Fruit fly (Drosophila melanogaster) whole organism, embryonic: ENCODE results near the gene CG10700.

ENCODE experiments used
- Ada2b ChIP-seq: fragments of 200-800 bp; sonication (Bioruptor generic); IDR thresholded peaks from 2 replicates; pipeline ENCODE4 v1.3.6; 2022; ENCODE audit warnings: missing biosample characterization, missing genetic modification characterization
- Aef1 ChIP-seq: fragments of 200-800 bp; sonication (Bioruptor generic); IDR thresholded peaks from 3 replicates; pipeline ENCODE4 v1.3.6; 2022; ENCODE audit warnings: missing biosample characterization, missing genetic modification characterization
- Antp ChIP-seq: fragments of 200-800 bp; sonication (Bioruptor generic); optimal IDR thresholded peaks from 3 replicates; lab custom pipeline; 2016; ENCODE audit warnings: missing biosample characterization, missing genetic modification characterization
- Atf6 ChIP-seq: fragments of 200-800 bp; sonication (Bioruptor generic); IDR thresholded peaks from 2 replicates; pipeline ENCODE4 v1.3.6; 2022; ENCODE audit warnings: missing biosample characterization, missing genetic modification characterization
- B-H1 ChIP-seq: fragments of 200-800 bp; sonication (Bioruptor generic); IDR thresholded peaks from 3 replicates; pipeline ENCODE4 v1.3.6; 2022; ENCODE audit warnings: missing biosample characterization, missing genetic modification characterization
- BtbVII ChIP-seq: fragments of 200-800 bp; sonication (Bioruptor generic); optimal IDR thresholded peaks from 3 replicates; lab custom pipeline; 2017; ENCODE audit warnings: missing biosample characterization, mild to moderate bottlenecking, missing genetic modification characterization
- CG10543 ChIP-seq: fragments of 200-800 bp; sonication (Bioruptor generic); optimal IDR thresholded peaks from 3 replicates; lab custom pipeline; 2017; ENCODE audit warnings: missing biosample characterization, mild to moderate bottlenecking, missing genetic modification characterization, moderate library complexity
- CG11093 ChIP-seq: fragments of 200-800 bp; sonication (Bioruptor generic); IDR thresholded peaks from 3 replicates; pipeline ENCODE4 v1.3.6; 2022; ENCODE audit warnings: missing biosample characterization, missing genetic modification characterization
- CG11696 ChIP-seq: fragments of 200-800 bp; sonication (Bioruptor generic); IDR thresholded peaks from 2 replicates; pipeline ENCODE4 v1.3.6; 2022; ENCODE audit warnings: missing biosample characterization, missing genetic modification characterization
- CG12104 ChIP-seq: fragments of 200-800 bp; sonication (Bioruptor generic); optimal IDR thresholded peaks from 3 replicates; lab custom pipeline; 2016; ENCODE audit warnings: missing biosample characterization, missing genetic modification characterization
- CG12659 ChIP-seq: fragments of 200-800 bp; sonication (Bioruptor generic); optimal IDR thresholded peaks from 3 replicates; lab custom pipeline; 2017; ENCODE audit warnings: mild to moderate bottlenecking, missing biosample characterization, missing genetic modification reagents, missing genetic modification characterization
- CG12744 ChIP-seq: fragments of 200-800 bp; sonication (Bioruptor generic); optimal IDR thresholded peaks from 2 replicates; lab custom pipeline; 2016; ENCODE audit warnings: missing biosample characterization, missing genetic modification characterization
- CG13775 ChIP-seq: fragments of 200-800 bp; sonication (Bioruptor generic); optimal IDR thresholded peaks from 3 replicates; lab custom pipeline; 2017; ENCODE audit warnings: missing biosample characterization, mild to moderate bottlenecking, missing genetic modification characterization
- CG15011 ChIP-seq: fragments of 200-800 bp; sonication (Bioruptor generic); optimal IDR thresholded peaks from 3 replicates; lab custom pipeline; 2018; ENCODE audit warnings: missing biosample characterization, mild to moderate bottlenecking, missing genetic modification characterization
- CG2199 ChIP-seq: fragments of 200-800 bp; sonication (Bioruptor generic); IDR thresholded peaks from 3 replicates; pipeline ENCODE4 v1.3.6; 2022; ENCODE audit warnings: missing biosample characterization, missing genetic modification characterization
- CG32772 ChIP-seq: fragments of 200-800 bp; sonication (Bioruptor generic); IDR thresholded peaks from 2 replicates; pipeline ENCODE4 v1.3.6; 2022; ENCODE audit warnings: missing biosample characterization, missing genetic modification characterization
- CG34422 ChIP-seq: fragments of 200-800 bp; sonication (Bioruptor generic); IDR thresholded peaks from 3 replicates; pipeline ENCODE4 v1.3.6; 2022; ENCODE audit warnings: missing biosample characterization, missing genetic modification characterization
- CG4707 ChIP-seq: fragments of 200-800 bp; sonication (Bioruptor generic); optimal IDR thresholded peaks from 2 replicates; lab custom pipeline; 2018; ENCODE audit warnings: missing biosample characterization, mild to moderate bottlenecking, missing genetic modification characterization, moderate library complexity
- CG6254 ChIP-seq: fragments of 200-800 bp; sonication (Bioruptor generic); optimal IDR thresholded peaks from 3 replicates; lab custom pipeline; 2017; ENCODE audit warnings: mild to moderate bottlenecking, missing biosample characterization, missing genetic modification reagents, missing genetic modification characterization
- CG6689 ChIP-seq: fragments of 200-800 bp; sonication (Bioruptor generic); IDR thresholded peaks from 2 replicates; pipeline ENCODE4 v1.3.6; 2022; ENCODE audit warnings: missing biosample characterization, missing genetic modification characterization
- CG6791 ChIP-seq: fragments of 200-800 bp; sonication (Bioruptor generic); IDR thresholded peaks from 3 replicates; pipeline ENCODE4 v1.3.6; 2022; ENCODE audit warnings: missing biosample characterization, missing genetic modification characterization; ENCODE audit not compliant: partially characterized antibody
- CG8924 ChIP-seq: fragments of 200-800 bp; optimal IDR thresholded peaks from 3 replicates; lab custom pipeline; 2019; ENCODE audit warnings: missing biosample characterization, mild to moderate bottlenecking, missing genetic modification characterization, moderate library complexity
- Fer3 ChIP-seq: fragments of 200-800 bp; sonication (Bioruptor generic); optimal IDR thresholded peaks from 2 replicates; lab custom pipeline; 2018; ENCODE audit warnings: missing biosample characterization, mild to moderate bottlenecking, missing genetic modification characterization, moderate library complexity
- Hr39 ChIP-seq: fragments of >200 bp; optimal IDR thresholded peaks from 2 replicates; lab custom pipeline; 2017
- Lpt ChIP-seq: fragments of >200 bp; optimal IDR thresholded peaks from 2 replicates; lab custom pipeline; 2018; ENCODE audit warnings: missing biosample characterization, missing genetic modification characterization
- Max ChIP-seq: fragments of 200-800 bp; sonication (Bioruptor generic); optimal IDR thresholded peaks from 2 replicates; lab custom pipeline; 2016; ENCODE audit warnings: missing biosample characterization, mild to moderate bottlenecking, missing genetic modification characterization
- Opbp ChIP-seq: fragments of 200-800 bp; sonication (Bioruptor generic); IDR thresholded peaks from 3 replicates; pipeline ENCODE4 v1.3.6; 2022; ENCODE audit warnings: missing biosample characterization, missing genetic modification characterization; ENCODE audit not compliant: partially characterized antibody
- Ravus ChIP-seq: fragments of 200-800 bp; sonication (Bioruptor generic); IDR thresholded peaks from 2 replicates; pipeline ENCODE4 v1.3.6; 2022; ENCODE audit warnings: missing biosample characterization, missing genetic modification characterization
- Sry-β ChIP-seq: fragments of 200-800 bp; sonication (Bioruptor generic); optimal IDR thresholded peaks from 2 replicates; lab custom pipeline; 2018; ENCODE audit warnings: missing biosample characterization, mild to moderate bottlenecking, missing genetic modification characterization, moderate library complexity
- bbx ChIP-seq: fragments of 200-800 bp; sonication (Bioruptor generic); IDR thresholded peaks from 2 replicates; pipeline ENCODE4 v1.3.6; 2022; ENCODE audit warnings: missing biosample characterization, missing genetic modification characterization; ENCODE audit not compliant: partially characterized antibody
- bcd ChIP-seq: fragments of 200-800 bp; sonication (Bioruptor generic); optimal IDR thresholded peaks from 2 replicates; lab custom pipeline; 2017; ENCODE audit warnings: missing biosample characterization, mild to moderate bottlenecking, missing genetic modification characterization
- cato ChIP-seq: fragments of 200-800 bp; sonication (Bioruptor generic); optimal IDR thresholded peaks from 2 replicates; lab custom pipeline; 2016; ENCODE audit warnings: missing biosample characterization, missing genetic modification characterization, borderline replicate concordance
- chn ChIP-seq: fragments of 200-800 bp; sonication (Bioruptor generic); optimal IDR thresholded peaks from 2 replicates; lab custom pipeline; 2016; ENCODE audit warnings: missing biosample characterization, missing genetic modification characterization
- crol ChIP-seq: fragments of 200-800 bp; sonication (Bioruptor generic); IDR thresholded peaks from 2 replicates; pipeline ENCODE4 v1.3.6; 2022; ENCODE audit warnings: missing biosample characterization, missing genetic modification characterization
- esg ChIP-seq: fragments of 200-800 bp; sonication (Bioruptor generic); conservative IDR thresholded peaks from 2 replicates; pipeline ENCODE4 v1.3.6; 2022; ENCODE audit warnings: missing biosample characterization, missing genetic modification characterization
- gce ChIP-seq: fragments of 200-800 bp; sonication (Bioruptor generic); IDR thresholded peaks from 3 replicates; pipeline ENCODE4 v1.3.6; 2022; ENCODE audit warnings: missing biosample characterization, missing genetic modification characterization
- gcm2 ChIP-seq: fragments of 200-800 bp; sonication (Bioruptor generic); optimal IDR thresholded peaks from 2 replicates; lab custom pipeline; 2016; ENCODE audit warnings: missing biosample characterization, missing genetic modification characterization
- gem ChIP-seq: fragments of 200-800 bp; sonication (Bioruptor generic); optimal IDR thresholded peaks from 2 replicates; lab custom pipeline; 2019; ENCODE audit warnings: missing biosample characterization, mild to moderate bottlenecking, missing genetic modification characterization, moderate library complexity
- grn ChIP-seq: fragments of 200-800 bp; sonication (Bioruptor generic); optimal IDR thresholded peaks from 3 replicates; lab custom pipeline; 2017; ENCODE audit warnings: missing biosample characterization, missing genetic modification characterization
- h ChIP-seq: fragments of >200 bp; optimal IDR thresholded peaks from 2 replicates; lab custom pipeline; 2017
- ham ChIP-seq: fragments of 200-800 bp; sonication (Bioruptor generic); IDR thresholded peaks from 2 replicates; pipeline ENCODE4 v1.3.6; 2022; ENCODE audit warnings: missing biosample characterization, missing genetic modification characterization
- hth ChIP-seq: fragments of >200 bp; optimal IDR thresholded peaks from 2 replicates; lab custom pipeline; 2017; ENCODE audit warnings: inconsistent platforms
- mam ChIP-seq: fragments of 200-800 bp; sonication (Bioruptor generic); optimal IDR thresholded peaks from 3 replicates; lab custom pipeline; 2016; ENCODE audit warnings: missing biosample characterization, missing genetic modification characterization
- mirr ChIP-seq: fragments of 200-800 bp; sonication (Bioruptor generic); optimal IDR thresholded peaks from 3 replicates; lab custom pipeline; 2018; ENCODE audit warnings: missing biosample characterization, mild to moderate bottlenecking, missing genetic modification characterization
- nmo ChIP-seq: fragments of 200-800 bp; sonication (Bioruptor generic); optimal IDR thresholded peaks from 2 replicates; lab custom pipeline; 2018; ENCODE audit warnings: missing biosample characterization, mild to moderate bottlenecking, missing genetic modification characterization, moderate library complexity
- peb ChIP-seq: fragments of 200-800 bp; sonication (Bioruptor generic); IDR thresholded peaks from 2 replicates; pipeline ENCODE4 v1.3.6; 2022; ENCODE audit warnings: missing biosample characterization, missing genetic modification characterization
- row ChIP-seq: fragments of 200-800 bp; sonication (Bioruptor generic); IDR thresholded peaks from 3 replicates; pipeline ENCODE4 v1.3.6; 2022; ENCODE audit warnings: missing biosample characterization, missing genetic modification characterization
- shn ChIP-seq: fragments of 200-800 bp; sonication (Bioruptor generic); optimal IDR thresholded peaks from 3 replicates; lab custom pipeline; 2016; ENCODE audit warnings: missing biosample characterization, missing genetic modification characterization
- sisA ChIP-seq: fragments of 200-800 bp; sonication (Bioruptor generic); IDR thresholded peaks from 2 replicates; pipeline ENCODE4 v1.3.6; 2022; ENCODE audit warnings: missing biosample characterization, missing genetic modification characterization
- slbo ChIP-seq: fragments of 200-800 bp; sonication (Bioruptor generic); IDR thresholded peaks from 2 replicates; pipeline ENCODE4 v1.3.6; 2022; ENCODE audit warnings: missing biosample characterization, missing genetic modification characterization
- slp2 ChIP-seq: fragments of 200-800 bp; sonication (Bioruptor generic); optimal IDR thresholded peaks from 2 replicates; lab custom pipeline; 2016; ENCODE audit warnings: missing biosample characterization, missing genetic modification characterization
- trem ChIP-seq: fragments of 200-800 bp; optimal IDR thresholded peaks from 3 replicates; lab custom pipeline; 2019; ENCODE audit warnings: missing biosample characterization, mild to moderate bottlenecking, missing genetic modification characterization, moderate library complexity
- vvl ChIP-seq: fragments of 200-800 bp; sonication (Bioruptor generic); IDR thresholded peaks from 2 replicates; pipeline ENCODE4 v1.3.6; 2022; ENCODE audit warnings: missing biosample characterization, missing genetic modification characterization

Gene CG10700

DNA sequence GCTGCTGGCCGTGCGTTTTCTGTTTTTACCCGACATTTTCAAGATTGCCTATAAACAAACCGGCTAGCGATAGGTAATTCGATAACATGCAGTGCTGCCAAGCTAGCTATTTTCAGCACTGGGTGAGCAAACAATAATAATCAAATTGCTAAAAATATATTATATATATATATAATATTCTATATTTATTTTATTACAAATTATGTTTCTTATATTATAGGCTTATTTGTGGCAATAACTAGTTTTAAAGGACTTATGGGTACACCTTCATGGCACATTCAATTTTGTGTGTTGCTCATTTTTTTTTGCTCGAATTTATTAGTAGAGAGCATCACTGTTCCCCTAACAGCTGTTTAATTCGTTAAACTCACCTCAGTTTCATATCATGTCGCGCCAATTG lies 48.1 kb upstream of the CG10700 start (continued):
- no peak for TF ChIP-seq cato (GFP tag; lab: Kevin White, UChicago)
- TF ChIP-seq CG4707 (GFP tag; lab: Kevin White, UChicago): no peak
- TF ChIP-seq mam (GFP tag; lab: Kevin White, UChicago): no peak
- peak; percentile 25 for TF ChIP-seq Max (GFP tag; lab: Kevin White, UChicago)
- no peak for TF ChIP-seq ham (GFP tag; lab: Robert Waterston, UW)
- peak; percentile 96 for TF ChIP-seq row (GFP tag; lab: Robert Waterston, UW)
- peak; percentile 40 for TF ChIP-seq BtbVII (GFP tag; lab: Kevin White, UChicago)
- peak; percentile 13 for TF ChIP-seq shn
- TF ChIP-seq h (lab: Kevin White, UChicago): no peak
- TF ChIP-seq gem (tag; lab: Kevin White, UChicago): no peak
- no peak for TF ChIP-seq slp2
- no peak for TF ChIP-seq Lpt (GFP tag; lab: Kevin White, UChicago)
- peak; percentile 61 for TF ChIP-seq Fer3 (tag; lab: Kevin White, UChicago)
- TF ChIP-seq CG12744 (GFP tag; lab: Kevin White, UChicago): no peak
- TF ChIP-seq CG13775 (GFP tag; lab: Kevin White, UChicago): peak; percentile 64
- TF ChIP-seq vvl (GFP tag; lab: Robert Waterston, UW): no peak
- TF ChIP-seq Ada2b (GFP tag; lab: Robert Waterston, UW): no peak
- TF ChIP-seq CG6254: peak; percentile 40
- TF ChIP-seq Sry-β (GFP tag; lab: Kevin White, UChicago): peak; percentile 99
- peak; percentile 57; the same call in 1 of the 3 replicates for TF ChIP-seq CG34422 (GFP tag; lab: Robert Waterston, UW)
- no peak for TF ChIP-seq crol (GFP tag; lab: Robert Waterston, UW)
- TF ChIP-seq CG11696 (GFP tag; lab: Robert Waterston, UW): no peak
- no peak for TF ChIP-seq Antp (GFP tag; lab: Kevin White, UChicago)
- no peak for TF ChIP-seq B-H1 (GFP tag; lab: Robert Waterston, UW)
- TF ChIP-seq bcd (GFP tag; lab: Kevin White, UChicago): no peak
- TF ChIP-seq Ravus (GFP tag; lab: Robert Waterston, UW): no peak
- peak; percentile 83 for TF ChIP-seq CG12659
- no peak for TF ChIP-seq mirr (GFP tag; lab: Kevin White, UChicago)
- TF ChIP-seq gce (GFP tag; lab: Robert Waterston, UW): no peak
- no peak for TF ChIP-seq chn (GFP tag; lab: Kevin White, UChicago)
- TF ChIP-seq Atf6 (GFP tag; lab: Robert Waterston, UW): no peak
- TF ChIP-seq CG11093 (GFP tag; lab: Robert Waterston, UW): no peak
- no peak for TF ChIP-seq CG2199 (GFP tag; lab: Robert Waterston, UW)
- no peak for TF ChIP-seq gcm2
- no peak for TF ChIP-seq Hr39 (lab: Kevin White, UChicago)
- no peak for TF ChIP-seq bbx (GFP tag; lab: Robert Waterston, UW)
- TF ChIP-seq CG10543: peak; percentile 84
- TF ChIP-seq CG6791 (GFP tag; lab: Robert Waterston, UW): no peak
- TF ChIP-seq CG12104: peak; percentile 23
- 0 out of 2 replicates have a peak, but pooled peaks have one; percentile 18 for TF ChIP-seq esg
- TF ChIP-seq slbo (GFP tag; lab: Robert Waterston, UW): peak; percentile 65
- TF ChIP-seq grn: no peak
- peak; percentile 64 for TF ChIP-seq CG8924 (tag; lab: Kevin White, UChicago)
- 0 out of 2 replicates have a peak, but pooled peaks have one; percentile 11 for TF ChIP-seq CG32772
- no peak for TF ChIP-seq sisA (GFP tag; lab: Robert Waterston, UW)
- TF ChIP-seq Opbp (GFP tag; lab: Robert Waterston, UW): no peak
- peak; percentile 40 for TF ChIP-seq trem (tag; lab: Kevin White, UChicago)
- no peak for TF ChIP-seq CG15011 (GFP tag; lab: Kevin White, UChicago)
- peak; percentile 29; the same call in 1 of the 2 replicates for TF ChIP-seq CG6689 (GFP tag; lab: Robert Waterston, UW)
- peak; percentile 79 for TF ChIP-seq nmo (GFP tag; lab: Kevin White, UChicago)
- TF ChIP-seq Aef1 (GFP tag; lab: Robert Waterston, UW): no peak
- TF ChIP-seq peb: no peak
- no peak for TF ChIP-seq hth (lab: Kevin White, UChicago)
